Worm (Caenorhabditis elegans) whole organism, young adult: ENCODE data around the gene mai-2.

Experiments
- B0035.1 ChIP-seq: sonication (generic microtip); optimal IDR thresholded peaks from 2 replicates; lab custom pipeline; 2016; ENCODE audit warnings: missing genetic modification characterization, mild to moderate bottlenecking, missing compliant biosample characterization, missing genotype, missing genetic modification reagents
- B0261.1 ChIP-seq: sonication (generic microtip); optimal IDR thresholded peaks from 2 replicates; lab custom pipeline; 2016; ENCODE audit warnings: mild to moderate bottlenecking, missing genetic modification characterization, moderate library complexity, missing compliant biosample characterization
- B0336.3 ChIP-seq: fragments of 200-800 bp; sonication (Bioruptor generic); IDR thresholded peaks from 2 replicates; pipeline ENCODE4 v1.3.6; 2022; ENCODE audit warnings: missing genetic modification characterization, missing compliant biosample characterization
- D2030.7 ChIP-seq: fragments of 200-800 bp; sonication (Bioruptor generic); IDR thresholded peaks from 2 replicates; pipeline ENCODE4 v1.3.6; 2022; ENCODE audit warnings: missing genetic modification reagents, missing genetic modification characterization, missing compliant biosample characterization
- F10E7.11 ChIP-seq: sonication (generic microtip); optimal IDR thresholded peaks from 2 replicates; lab custom pipeline; 2017; ENCODE audit warnings: mild to moderate bottlenecking, missing genetic modification characterization, moderate library complexity, missing compliant biosample characterization
- F22D6.2 ChIP-seq: sonication (generic microtip); optimal IDR thresholded peaks from 2 replicates; lab custom pipeline; 2016; ENCODE audit warnings: mild to moderate bottlenecking, missing genetic modification characterization, missing compliant biosample characterization
- F23B12.7 ChIP-seq: sonication (generic microtip); optimal IDR thresholded peaks from 2 replicates; lab custom pipeline; 2017; ENCODE audit warnings: missing genetic modification characterization, mild to moderate bottlenecking, missing compliant biosample characterization, antibody characterized with exemption, moderate library complexity; ENCODE audit not compliant: insufficient read depth
- F33H1.4 ChIP-seq: fragments of 200-800 bp; sonication (Bioruptor generic); IDR thresholded peaks from 2 replicates; pipeline ENCODE4 v1.3.6; 2022; ENCODE audit warnings: missing genetic modification reagents, missing genetic modification characterization, missing compliant biosample characterization
- F37B4.10 ChIP-seq: fragments of 200-800 bp; sonication (Bioruptor generic); IDR thresholded peaks from 2 replicates; pipeline ENCODE4 v1.3.6; 2022; ENCODE audit warnings: missing genetic modification characterization, missing compliant biosample characterization
- F39B2.1 ChIP-seq: fragments of 200-800 bp; sonication (Bioruptor generic); IDR thresholded peaks from 2 replicates; pipeline ENCODE4 v1.3.6; 2022; ENCODE audit warnings: missing genetic modification reagents, missing genetic modification characterization, missing compliant biosample characterization
- F52B5.7 ChIP-seq: sonication (generic microtip); optimal IDR thresholded peaks from 2 replicates; lab custom pipeline; 2016; ENCODE audit warnings: mild to moderate bottlenecking, missing genetic modification characterization, missing compliant biosample characterization
- F55B11.4 ChIP-seq: sonication (generic microtip); optimal IDR thresholded peaks from 2 replicates; lab custom pipeline; 2016; ENCODE audit warnings: missing compliant biosample characterization, missing genetic modification characterization, borderline replicate concordance; ENCODE audit not compliant: insufficient read depth
- F57C9.4 ChIP-seq: sonication (generic microtip); optimal IDR thresholded peaks from 2 replicates; lab custom pipeline; 2017; ENCODE audit warnings: mild to moderate bottlenecking, missing genetic modification characterization, missing compliant biosample characterization
- T07F8.4 ChIP-seq: sonication (generic microtip); optimal IDR thresholded peaks from 2 replicates; lab custom pipeline; 2016; ENCODE audit warnings: mild to moderate bottlenecking, missing genetic modification characterization, moderate library complexity, missing compliant biosample characterization
- Y53G8AR.9 ChIP-seq: fragments of 200-800 bp; sonication (Bioruptor generic); conservative IDR thresholded peaks from 2 replicates; pipeline ENCODE4 v1.3.6; 2022; ENCODE audit warnings: missing genetic modification reagents, missing genetic modification characterization, missing compliant biosample characterization
- Y56A3A.18 ChIP-seq: fragments of 200-800 bp; sonication (Bioruptor generic); IDR thresholded peaks from 2 replicates; pipeline ENCODE4 v1.3.6; 2022; ENCODE audit warnings: missing genetic modification reagents, missing genetic modification characterization, missing compliant biosample characterization
- Y95B8A.8 ChIP-seq: fragments of 200-800 bp; sonication (Bioruptor generic); IDR thresholded peaks from 2 replicates; pipeline ENCODE4 v1.3.6; 2022; ENCODE audit warnings: missing genetic modification reagents, missing genetic modification characterization, missing compliant biosample characterization
- aptf-2 ChIP-seq: fragments of 200-800 bp; sonication (Bioruptor generic); conservative IDR thresholded peaks from 2 replicates; pipeline ENCODE4 v1.3.6; 2022; ENCODE audit warnings: missing genetic modification reagents, missing genetic modification characterization, missing compliant biosample characterization
- atf-7 ChIP-seq: sonication (generic microtip); optimal IDR thresholded peaks from 2 replicates; lab custom pipeline; 2017; ENCODE audit warnings: mild to moderate bottlenecking, missing genetic modification characterization, missing compliant biosample characterization
- athp-1 ChIP-seq: sonication (generic microtip); optimal IDR thresholded peaks from 2 replicates; lab custom pipeline; 2017; ENCODE audit warnings: mild to moderate bottlenecking, missing genetic modification characterization, missing compliant biosample characterization
- attf-3 ChIP-seq: fragments of 200-800 bp; sonication (Bioruptor generic); conservative IDR thresholded peaks from 2 replicates; pipeline ENCODE4 v1.3.6; 2022; ENCODE audit warnings: missing genetic modification reagents, missing genetic modification characterization, missing compliant biosample characterization
- bed-1 ChIP-seq: fragments of 200-800 bp; sonication (Bioruptor generic); IDR thresholded peaks from 2 replicates; pipeline ENCODE4 v1.3.6; 2022; ENCODE audit warnings: missing genetic modification reagents, missing genetic modification characterization, missing compliant biosample characterization
- ccch-3 ChIP-seq: fragments of 200-800 bp; sonication (Bioruptor generic); optimal IDR thresholded peaks from 2 replicates; lab custom pipeline; 2018; ENCODE audit warnings: mild to moderate bottlenecking, missing genetic modification characterization, missing compliant biosample characterization
- cebp-2 ChIP-seq: fragments of 200-800 bp; sonication (Bioruptor generic); IDR thresholded peaks from 2 replicates; pipeline ENCODE4 v1.3.6; 2022; ENCODE audit warnings: missing genetic modification characterization, missing compliant biosample characterization
- ceh-79 ChIP-seq: sonication (generic microtip); optimal IDR thresholded peaks from 2 replicates; lab custom pipeline; 2017; ENCODE audit warnings: mild to moderate bottlenecking, missing genetic modification characterization, missing compliant biosample characterization
- chd-7 ChIP-seq: sonication (generic microtip); optimal IDR thresholded peaks from 2 replicates; lab custom pipeline; 2016; ENCODE audit warnings: mild to moderate bottlenecking, missing genetic modification characterization, moderate library complexity, missing compliant biosample characterization
- die-1 ChIP-seq: sonication (generic microtip); optimal IDR thresholded peaks from 2 replicates; lab custom pipeline; 2016; ENCODE audit warnings: missing genotype, mild to moderate bottlenecking, missing genetic modification characterization, missing compliant biosample characterization
- dpff-1 ChIP-seq: sonication (generic microtip); optimal IDR thresholded peaks from 2 replicates; lab custom pipeline; 2017; ENCODE audit warnings: mild to moderate bottlenecking, missing genetic modification characterization, missing compliant biosample characterization
- dpl-1 ChIP-seq: fragments of 150-350 bp; optimal IDR thresholded peaks from 2 replicates; lab custom pipeline; 2014; ENCODE audit warnings: missing biosample characterization, missing genetic modification reagents, missing genetic modification characterization
- ekl-4 ChIP-seq: fragments of 200-800 bp; sonication (Bioruptor generic); IDR thresholded peaks from 2 replicates; pipeline ENCODE4 v1.3.6; 2022; ENCODE audit warnings: missing genetic modification reagents, missing genetic modification characterization, missing compliant biosample characterization
- fkh-3 ChIP-seq: sonication (generic microtip); optimal IDR thresholded peaks from 2 replicates; lab custom pipeline; 2016; ENCODE audit warnings: mild to moderate bottlenecking, missing genetic modification characterization, missing compliant biosample characterization
- him-1 ChIP-seq: sonication (generic microtip); optimal IDR thresholded peaks from 2 replicates; lab custom pipeline; 2016; ENCODE audit warnings: missing genotype, missing genetic modification reagents, missing genetic modification characterization, missing compliant biosample characterization
- hmg-1.2 ChIP-seq: fragments of 200-800 bp; sonication (Bioruptor generic); IDR thresholded peaks from 2 replicates; pipeline ENCODE4 v1.3.6; 2022; ENCODE audit warnings: missing genetic modification reagents, missing genetic modification characterization, missing compliant biosample characterization
- lin-26 ChIP-seq: fragments of 200-800 bp; sonication (Bioruptor generic); IDR thresholded peaks from 2 replicates; pipeline ENCODE4 v1.3.6; 2022; ENCODE audit warnings: missing genetic modification reagents, missing genetic modification characterization, missing compliant biosample characterization
- lin-35 ChIP-seq, 3 experiments: fragments of 150-350 bp in 2 of 3; sonication (generic microtip) in 1 of 3; optimal IDR thresholded peaks; 2 replicates each; lab custom pipeline; 2014 to 2018; ENCODE audit warnings: missing biosample characterization in 3 of 3, missing genetic modification characterization in 3 of 3, missing genetic modification reagents in 3 of 3
- lin-54 ChIP-seq: fragments of 200-800 bp; sonication (Bioruptor generic); optimal IDR thresholded peaks from 2 replicates; lab custom pipeline; 2018; ENCODE audit warnings: mild to moderate bottlenecking, missing genetic modification characterization, missing compliant biosample characterization
- mes-4 ChIP-seq: sonication (generic microtip); optimal IDR thresholded peaks from 2 replicates; lab custom pipeline; 2016; ENCODE audit warnings: missing genotype, missing genetic modification characterization, missing compliant biosample characterization
- nhr-27 ChIP-seq: fragments of 200-800 bp; sonication (Bioruptor generic); optimal IDR thresholded peaks from 2 replicates; lab custom pipeline; 2018; ENCODE audit warnings: mild to moderate bottlenecking, missing genetic modification characterization, moderate library complexity, missing compliant biosample characterization
- nhr-90 ChIP-seq: sonication (generic microtip); optimal IDR thresholded peaks from 2 replicates; lab custom pipeline; 2016; ENCODE audit warnings: missing genotype, mild to moderate bottlenecking, missing genetic modification characterization, missing compliant biosample characterization
- rcor-1 ChIP-seq: fragments of 200-800 bp; sonication (Bioruptor generic); IDR thresholded peaks from 2 replicates; pipeline ENCODE4 v1.3.6; 2022; ENCODE audit warnings: missing genetic modification reagents, missing genetic modification characterization, missing compliant biosample characterization
- rec-8 ChIP-seq, 2 experiments: sonication (generic microtip); optimal IDR thresholded peaks; 2 replicates each; lab custom pipeline; 2016; ENCODE audit warnings: mild to moderate bottlenecking in 2 of 2, missing genetic modification characterization in 2 of 2, missing genetic modification reagents in 2 of 2, missing genotype in 2 of 2, missing biosample characterization in 1 of 2, missing compliant biosample characterization in 1 of 2, moderate library complexity in 1 of 2
- snpc-3.4 ChIP-seq: sonication (generic microtip); optimal IDR thresholded peaks from 2 replicates; lab custom pipeline; 2017; ENCODE audit warnings: missing genetic modification characterization, mild to moderate bottlenecking, missing compliant biosample characterization, antibody characterized with exemption, moderate library complexity, missing genotype, missing genetic modification reagents
- somi-1 ChIP-seq: fragments of 200-800 bp; sonication (Bioruptor generic); optimal IDR thresholded peaks from 2 replicates; lab custom pipeline; 2018; ENCODE audit warnings: mild to moderate bottlenecking, missing genetic modification characterization, missing compliant biosample characterization
- tbp1 ChIP-seq: fragments of 200-800 bp; sonication (Bioruptor generic); optimal IDR thresholded peaks from 2 replicates; lab custom pipeline; 2018; ENCODE audit warnings: mild to moderate bottlenecking, missing genetic modification characterization, missing compliant biosample characterization
- tlf-1 ChIP-seq: fragments of 200-800 bp; sonication (Bioruptor generic); optimal IDR thresholded peaks from 2 replicates; lab custom pipeline; 2018; ENCODE audit warnings: mild to moderate bottlenecking, missing genetic modification characterization, missing compliant biosample characterization
- unc-130 ChIP-seq: sonication (generic microtip); optimal IDR thresholded peaks from 2 replicates; lab custom pipeline; 2016; ENCODE audit warnings: missing genetic modification reagents, missing genetic modification characterization, missing compliant biosample characterization
- unc-62 ChIP-seq: fragments of 150-350 bp; optimal IDR thresholded peaks from 2 replicates; lab custom pipeline; 2014; ENCODE audit warnings: missing biosample characterization, missing genetic modification reagents, missing genetic modification characterization
- ztf-22 ChIP-seq: fragments of 200-800 bp; sonication (Bioruptor generic); optimal IDR thresholded peaks from 2 replicates; lab custom pipeline; 2018; ENCODE audit warnings: mild to moderate bottlenecking, missing genetic modification characterization, moderate library complexity, missing compliant biosample characterization

Gene mai-2

ce11 chrIV:3338176-3338575 lies 47.5 kb upstream of the mai-2 start (continued):
- TF ChIP-seq bed-1 = 0 out of 2 replicates have a peak, but pooled peaks have one; percentile 65
- TF ChIP-seq die-1 (tag; lab: Kevin White, UChicago) = no peak
- TF ChIP-seq F10E7.11 (tag; lab: Kevin White, UChicago) = no peak
- peak; percentile 72 for TF ChIP-seq ekl-4 (GFP tag; lab: Robert Waterston, UW)
- no peak for TF ChIP-seq dpff-1 (tag; lab: Kevin White, UChicago)
- TF ChIP-seq F33H1.4 (GFP tag; lab: Robert Waterston, UW) = peak; percentile 41; the same call in 1 of the 2 replicates
- no peak for TF ChIP-seq lin-35 (GFP tag; optimal IDR thresholded peaks at IDR 0.05; lab: Kevin White, UChicago)
- TF ChIP-seq atf-7 (tag; lab: Kevin White, UChicago) = no peak
- TF ChIP-seq hmg-1.2 = peak; percentile 27; the same call in 1 of the 2 replicates
- no peak for TF ChIP-seq unc-130 (GFP tag; lab: Kevin White, UChicago)
- no peak for TF ChIP-seq nhr-90
- TF ChIP-seq D2030.7 = peak; percentile 34; the same call in 1 of the 2 replicates
- no peak for TF ChIP-seq nhr-27 (tag; lab: Kevin White, UChicago)
- TF ChIP-seq tbp1 = peak; percentile 14
- no peak for TF ChIP-seq unc-62 (GFP tag; lab: Kevin White, UChicago)
- TF ChIP-seq fkh-3 (tag; lab: Kevin White, UChicago) = no peak
- peak; percentile 77; the same call in 1 of the 2 replicates for TF ChIP-seq B0336.3 (GFP tag; lab: Robert Waterston, UW)
- TF ChIP-seq aptf-2 = no peak
- TF ChIP-seq F52B5.7 = no peak
- TF ChIP-seq F39B2.1 (GFP tag; lab: Robert Waterston, UW) = peak; percentile 68; the same call in 1 of the 2 replicates
- no peak for TF ChIP-seq cebp-2 (GFP tag; lab: Robert Waterston, UW)
- peak; percentile 58; the same call in 1 of the 2 replicates for TF ChIP-seq lin-26
- TF ChIP-seq Y95B8A.8 (GFP tag; lab: Robert Waterston, UW) = 0 out of 2 replicates have a peak, but pooled peaks have one; percentile 29
- no peak for TF ChIP-seq snpc-3.4
- TF ChIP-seq Y53G8AR.9 = 0 out of 2 replicates have a peak, but pooled peaks have one; percentile 48
- TF ChIP-seq F22D6.2 (tag; lab: Kevin White, UChicago) = no peak
- no peak for TF ChIP-seq ccch-3 (GFP tag; lab: Kevin White, UChicago)
- TF ChIP-seq rcor-1 (GFP tag; lab: Robert Waterston, UW) = peak; percentile 65; the same call in 1 of the 2 replicates
- TF ChIP-seq him-1 = no peak
- TF ChIP-seq B0261.1 = no peak
- peak; percentile 25 for TF ChIP-seq lin-54
- no peak for TF ChIP-seq T07F8.4 (tag; lab: Kevin White, UChicago)
- no peak for TF ChIP-seq F37B4.10 (GFP tag; lab: Robert Waterston, UW)

- TF ChIP-seq F57C9.4 (tag; lab: Kevin White, UChicago) (no peak), dpl-1 (GFP tag; lab: Kevin White, UChicago) (peak; percentile 88), F23B12.7 (tag; lab: Kevin White, UChicago) (peak; percentile 66), chd-7 (tag; lab: Kevin White, UChicago) (no peak), tlf-1 (GFP tag; lab: Kevin White, UChicago) (peak; percentile 43), somi-1 (GFP tag; lab: Kevin White, UChicago) (no peak), attf-3 (GFP tag; lab: Robert Waterston, UW) (peak; percentile 49; the same call in 1 of the 2 replicates), ztf-22 (GFP tag; lab: Kevin White, UChicago) (no peak), mes-4 (no peak), F55B11.4 (tag; lab: Kevin White, UChicago) (no peak), nhr-90 (no peak), bed-1 (no peak), lin-35 (GFP tag; optimal IDR thresholded peaks at IDR 0.05; lab: Kevin White, UChicago) (peak in 2 of 3 experiments; percentile 37 to 92), atf-7 (tag; lab: Kevin White, UChicago) (no peak), rec-8 (tag; optimal IDR thresholded peaks at IDR 0.05; lab: Kevin White, UChicago) (no peak), B0035.1 (tag; lab: Kevin White, UChicago) (no peak), Y53G8AR.9 (peak; percentile 63), athp-1 (no peak), F10E7.11 (tag; lab: Kevin White, UChicago) (no peak), ceh-79 (tag; lab: Kevin White, UChicago) (no peak), D2030.7 (no peak; the same call in 1 of the 2 replicates), hmg-1.2 (peak; percentile 47), F33H1.4 (GFP tag; lab: Robert Waterston, UW) (peak; percentile 97), Y56A3A.18 (GFP tag; lab: Robert Waterston, UW) (no peak)
These were observed 47.0 kb upstream of the mai-2 start, which contains the start of gene hrpa-1 for ce11 chrIV:3338676-3339075. Gene hrpa-1 (minus strand): TSS chrIV:3338867.
